Worm (Caenorhabditis elegans) whole organism, L4/young adult: Measurements from ENCODE around the gene col-118.

ENCODE experiments used
- W03F9.2 ChIP-seq: fragments of 150-350 bp; optimal IDR thresholded peaks from 2 replicates; lab custom pipeline; 2014; ENCODE audit warnings: missing biosample characterization, missing genetic modification characterization
- dao-5 ChIP-seq: sonication (generic microtip); optimal IDR thresholded peaks from 2 replicates; lab custom pipeline; 2016; ENCODE audit warnings: missing genotype, missing genetic modification characterization, moderate library complexity, missing compliant biosample characterization
- him-1 ChIP-seq: sonication (generic microtip); optimal IDR thresholded peaks from 2 replicates; lab custom pipeline; 2016; ENCODE audit warnings: missing genotype, missing genetic modification reagents, missing genetic modification characterization, missing compliant biosample characterization

ce11 chrIV:8864672-8865071 is 16.7 kb downstream of the col-118 start:
- TF ChIP-seq W03F9.2 (tag; lab: Kevin White, UChicago) (no peak), him-1 (tag; lab: Kevin White, UChicago) (no peak), dao-5 (no peak)
